Worm (Caenorhabditis elegans) whole organism, mixed stage, embryonic: ENCODE data around the gene Y46G5A.29.

Experiments
- blmp-1 ChIP-seq: fragments of 150-350 bp; optimal IDR thresholded peaks from 2 replicates; lab custom pipeline; 2014; ENCODE audit warnings: missing biosample characterization, missing genetic modification characterization
- ceh-39 ChIP-seq: fragments of 150-350 bp; optimal IDR thresholded peaks from 2 replicates; lab custom pipeline; 2014; ENCODE audit warnings: missing biosample characterization, missing genetic modification characterization
- cnd-1 ChIP-seq: fragments of 200-800 bp; sonication (Bioruptor generic); optimal IDR thresholded peaks from 2 replicates; lab custom pipeline; 2018; ENCODE audit warnings: mild to moderate bottlenecking, missing genetic modification characterization, missing compliant biosample characterization
- drap-1 ChIP-seq: fragments of 200-800 bp; sonication (Bioruptor generic); optimal IDR thresholded peaks from 3 replicates; lab custom pipeline; 2018; ENCODE audit warnings: mild to moderate bottlenecking, missing genetic modification characterization, missing compliant biosample characterization
- mep-1 ChIP-seq: fragments of 150-350 bp; optimal IDR thresholded peaks from 2 replicates; lab custom pipeline; 2017; ENCODE audit warnings: missing biosample characterization, missing genetic modification reagents, missing genetic modification characterization, inconsistent platforms
- nhr-12 ChIP-seq: fragments of 150-350 bp; optimal IDR thresholded peaks from 2 replicates; lab custom pipeline; 2014; ENCODE audit warnings: missing biosample characterization, missing genetic modification characterization
- nhr-28 ChIP-seq: fragments of 150-350 bp; optimal IDR thresholded peaks from 2 replicates; lab custom pipeline; 2014; ENCODE audit warnings: missing biosample characterization, missing genetic modification characterization
- nhr-76 ChIP-seq: sonication (generic microtip); optimal IDR thresholded peaks from 2 replicates; lab custom pipeline; 2017; ENCODE audit warnings: missing biosample characterization, missing genetic modification characterization
- snpc-4 ChIP-seq: fragments of 150-350 bp; optimal IDR thresholded peaks from 2 replicates; lab custom pipeline; 2014; ENCODE audit warnings: missing biosample characterization, missing genetic modification characterization

DNA sequence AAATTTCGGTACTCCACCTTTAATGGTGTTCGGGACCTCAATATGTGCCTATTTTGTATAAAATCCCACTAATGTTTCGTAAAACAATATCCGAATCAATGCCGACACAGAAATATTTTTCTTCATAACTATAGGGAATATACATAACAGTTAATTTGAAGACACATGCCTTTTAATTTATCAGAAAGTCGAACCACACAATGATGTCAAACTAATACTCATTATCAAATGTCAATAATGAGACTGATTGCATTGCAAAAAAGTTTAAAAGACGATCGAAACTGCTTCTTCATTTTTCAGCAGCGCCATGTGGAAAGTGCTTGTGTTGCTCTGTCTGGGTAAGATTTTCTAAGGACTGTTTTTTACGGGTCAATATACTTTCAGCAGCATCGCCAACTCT is 45.0 kb downstream of the Y46G5A.29 start, which contains the start of gene clec-65:
- no peak for TF ChIP-seq nhr-28
- TF ChIP-seq ceh-39 (tag; lab: Kevin White, UChicago) = no peak
- no peak for TF ChIP-seq blmp-1 (tag; lab: Kevin White, UChicago)
- no peak for TF ChIP-seq nhr-76
- no peak for TF ChIP-seq cnd-1
- no peak for TF ChIP-seq mep-1
- TF ChIP-seq snpc-4 (tag; lab: Kevin White, UChicago) = no peak
- TF ChIP-seq nhr-12 = no peak
- TF ChIP-seq drap-1 = no peak
